Worm (Caenorhabditis elegans) whole organism, L3 larva: ENCODE data around the gene ztf-31.

Experiments
- lin-15B ChIP-seq: fragments of 150-350 bp; optimal IDR thresholded peaks from 2 replicates; lab custom pipeline; 2014; ENCODE audit warnings: missing biosample characterization, missing genetic modification characterization
- nhr-23 ChIP-seq: fragments of 150-350 bp; optimal IDR thresholded peaks from 2 replicates; lab custom pipeline; 2014; ENCODE audit warnings: missing biosample characterization, missing genetic modification reagents, missing genetic modification characterization
- pha-4 ChIP-seq: fragments of 150-350 bp; optimal IDR thresholded peaks from 2 replicates; lab custom pipeline; 2014; ENCODE audit warnings: missing biosample characterization, missing genetic modification reagents, missing genetic modification characterization
- sea-2 ChIP-seq: fragments of 150-350 bp; sonication (generic microtip); optimal IDR thresholded peaks from 4 replicates; lab custom pipeline; 2014; ENCODE audit warnings: missing biosample characterization, missing genetic modification reagents, missing genetic modification characterization
- tbx-2 ChIP-seq: sonication (generic microtip); optimal IDR thresholded peaks from 2 replicates; lab custom pipeline; 2016; ENCODE audit warnings: mild to moderate bottlenecking, missing genetic modification characterization, missing compliant biosample characterization
- unc-39 ChIP-seq: sonication (generic microtip); optimal IDR thresholded peaks from 4 replicates; lab custom pipeline; 2017; ENCODE audit warnings: missing biosample characterization, missing genetic modification characterization
- unc-62 ChIP-seq: fragments of 150-350 bp; sonication (generic microtip); optimal IDR thresholded peaks from 4 replicates; lab custom pipeline; 2014; ENCODE audit warnings: missing biosample characterization, missing genetic modification reagents, missing genetic modification characterization
- zag-1 ChIP-seq: fragments of 150-350 bp; optimal IDR thresholded peaks from 2 replicates; lab custom pipeline; 2014; ENCODE audit warnings: missing biosample characterization, missing genetic modification characterization

DNA sequence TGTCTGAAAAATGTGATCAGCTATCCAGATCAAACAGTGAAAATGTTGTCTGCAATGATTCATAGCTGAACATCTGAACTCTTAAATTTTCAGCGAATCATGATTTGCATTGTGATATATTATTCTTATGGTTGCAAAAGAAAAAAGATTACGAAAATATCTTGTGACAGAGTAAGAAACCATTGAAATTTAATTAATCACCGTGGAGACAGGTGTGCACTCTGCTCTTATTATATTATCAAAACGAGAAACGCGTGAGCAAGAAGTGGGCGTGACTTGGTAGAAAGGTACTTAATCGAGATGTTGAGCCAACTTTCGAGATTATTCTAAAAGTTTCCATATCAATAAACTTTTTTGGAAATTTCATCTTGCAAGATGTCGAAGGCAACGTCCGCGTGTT is 1.8 kb downstream of the ztf-31 start, which contains the start of gene osm-10:
- TF ChIP-seq unc-39 (tag; lab: Kevin White, UChicago) (no peak), unc-62 (no peak), lin-15B (tag; lab: Kevin White, UChicago) (no peak), nhr-23 (tag; lab: Kevin White, UChicago) (no peak), tbx-2 (tag; lab: Kevin White, UChicago) (no peak), sea-2 (no peak), zag-1 (tag; lab: Kevin White, UChicago) (no peak), pha-4 (tag; lab: Kevin White, UChicago) (no peak)
